Fruit fly (Drosophila melanogaster): ENCODE results near the gene CG11656.

- TF ChIP-seq ttk (optimal IDR thresholded peaks at IDR 0.05) (no peak), psq (optimal IDR thresholded peaks at IDR 0.05) (no peak), Myc (optimal IDR thresholded peaks at IDR 0.05) (no peak), Sin3A (optimal IDR thresholded peaks at IDR 0.05) (no peak)
Observed at dm6 chr3R:13015811-13016766, 6.4 kb downstream of the CG11656 start.
